Worm (Caenorhabditis elegans) whole organism, mixed stage, embryonic: Measurements from ENCODE around the gene rnp-7.

ENCODE experiments used
- M03D4.4 ChIP-seq: sonication (generic microtip); optimal IDR thresholded peaks from 2 replicates; lab custom pipeline; 2017; ENCODE audit warnings: mild to moderate bottlenecking, missing genetic modification characterization, missing compliant biosample characterization
- bed-3 ChIP-seq: fragments of 200-800 bp; sonication (Bioruptor generic); optimal IDR thresholded peaks from 3 replicates; lab custom pipeline; 2018; ENCODE audit warnings: mild to moderate bottlenecking, missing genetic modification characterization, moderate library complexity, missing compliant biosample characterization
- blmp-1 ChIP-seq: fragments of 150-350 bp; optimal IDR thresholded peaks from 2 replicates; lab custom pipeline; 2014; ENCODE audit warnings: missing biosample characterization, missing genetic modification characterization
- ceh-39 ChIP-seq: fragments of 150-350 bp; optimal IDR thresholded peaks from 2 replicates; lab custom pipeline; 2014; ENCODE audit warnings: missing biosample characterization, missing genetic modification characterization
- ceh-43 ChIP-seq: fragments of 200-800 bp; sonication (Bioruptor generic); optimal IDR thresholded peaks from 2 replicates; lab custom pipeline; 2018; ENCODE audit warnings: mild to moderate bottlenecking, missing genetic modification characterization, moderate library complexity, missing compliant biosample characterization
- ceh-83 ChIP-seq: fragments of 200-800 bp; sonication (Bioruptor generic); optimal IDR thresholded peaks from 2 replicates; lab custom pipeline; 2018; ENCODE audit warnings: mild to moderate bottlenecking, missing genetic modification characterization, missing compliant biosample characterization
- ces-1 ChIP-seq: fragments of 150-350 bp; optimal IDR thresholded peaks from 2 replicates; lab custom pipeline; 2014; ENCODE audit warnings: missing biosample characterization, missing genetic modification reagents, missing genetic modification characterization
- cnd-1 ChIP-seq: fragments of 200-800 bp; sonication (Bioruptor generic); optimal IDR thresholded peaks from 2 replicates; lab custom pipeline; 2018; ENCODE audit warnings: mild to moderate bottlenecking, missing genetic modification characterization, missing compliant biosample characterization
- drap-1 ChIP-seq: fragments of 200-800 bp; sonication (Bioruptor generic); optimal IDR thresholded peaks from 3 replicates; lab custom pipeline; 2018; ENCODE audit warnings: mild to moderate bottlenecking, missing genetic modification characterization, missing compliant biosample characterization
- elt-1 ChIP-seq: sonication (generic microtip); optimal IDR thresholded peaks from 2 replicates; lab custom pipeline; 2017; ENCODE audit warnings: missing genetic modification characterization, mild to moderate bottlenecking, missing compliant biosample characterization, antibody characterized with exemption, moderate library complexity, borderline replicate concordance; ENCODE audit not compliant: insufficient read depth
- ham-2 ChIP-seq: fragments of 200-800 bp; sonication (Bioruptor generic); optimal IDR thresholded peaks from 2 replicates; lab custom pipeline; 2018; ENCODE audit warnings: mild to moderate bottlenecking, missing genetic modification characterization, missing compliant biosample characterization
- hlh-1 ChIP-seq: fragments of 150-350 bp; optimal IDR thresholded peaks from 2 replicates; lab custom pipeline; 2014; ENCODE audit warnings: missing biosample characterization, missing genetic modification reagents, missing genetic modification characterization
- lin-13 ChIP-seq: fragments of 150-350 bp; optimal IDR thresholded peaks from 2 replicates; lab custom pipeline; 2014; ENCODE audit warnings: missing biosample characterization, missing genetic modification characterization
- lsy-2 ChIP-seq: fragments of 150-350 bp; optimal IDR thresholded peaks from 2 replicates; lab custom pipeline; 2014; ENCODE audit warnings: missing biosample characterization, missing genetic modification characterization
- mab-5 ChIP-seq: fragments of 150-350 bp; optimal IDR thresholded peaks from 2 replicates; lab custom pipeline; 2014; ENCODE audit warnings: missing biosample characterization, missing genetic modification characterization
- mep-1 ChIP-seq: fragments of 150-350 bp; optimal IDR thresholded peaks from 2 replicates; lab custom pipeline; 2017; ENCODE audit warnings: missing biosample characterization, missing genetic modification reagents, missing genetic modification characterization, inconsistent platforms
- mls-2 ChIP-seq: sonication (generic microtip); optimal IDR thresholded peaks from 2 replicates; lab custom pipeline; 2016; ENCODE audit warnings: mild to moderate bottlenecking, missing genetic modification characterization, moderate library complexity, missing compliant biosample characterization
- nhr-12 ChIP-seq: fragments of 150-350 bp; optimal IDR thresholded peaks from 2 replicates; lab custom pipeline; 2014; ENCODE audit warnings: missing biosample characterization, missing genetic modification characterization
- nhr-2 ChIP-seq: fragments of 150-350 bp; optimal IDR thresholded peaks from 2 replicates; lab custom pipeline; 2014; ENCODE audit warnings: missing biosample characterization, missing genetic modification characterization
- nhr-237 ChIP-seq: fragments of 150-350 bp; optimal IDR thresholded peaks from 2 replicates; lab custom pipeline; 2014; ENCODE audit warnings: missing biosample characterization, missing genetic modification characterization
- nhr-28 ChIP-seq: fragments of 150-350 bp; optimal IDR thresholded peaks from 2 replicates; lab custom pipeline; 2014; ENCODE audit warnings: missing biosample characterization, missing genetic modification characterization
- nhr-76 ChIP-seq: sonication (generic microtip); optimal IDR thresholded peaks from 2 replicates; lab custom pipeline; 2017; ENCODE audit warnings: missing biosample characterization, missing genetic modification characterization
- pha-4 ChIP-seq: fragments of 150-350 bp; optimal IDR thresholded peaks from 2 replicates; lab custom pipeline; 2018; ENCODE audit warnings: missing biosample characterization, missing genetic modification reagents, missing genetic modification characterization
- sem-2 ChIP-seq: fragments of 200-800 bp; sonication (Bioruptor generic); optimal IDR thresholded peaks from 2 replicates; lab custom pipeline; 2018; ENCODE audit warnings: mild to moderate bottlenecking, missing genetic modification characterization, missing compliant biosample characterization
- snpc-4 ChIP-seq: fragments of 150-350 bp; optimal IDR thresholded peaks from 2 replicates; lab custom pipeline; 2014; ENCODE audit warnings: missing biosample characterization, missing genetic modification characterization
- sptf-1 ChIP-seq: sonication (generic microtip); optimal IDR thresholded peaks from 2 replicates; lab custom pipeline; 2017; ENCODE audit warnings: mild to moderate bottlenecking, missing genetic modification characterization, moderate library complexity, missing compliant biosample characterization
- tbx-8 ChIP-seq: fragments of 200-800 bp; sonication (Bioruptor generic); optimal IDR thresholded peaks from 2 replicates; lab custom pipeline; 2018; ENCODE audit warnings: mild to moderate bottlenecking, missing genetic modification characterization, moderate library complexity, missing compliant biosample characterization
- unc-120 ChIP-seq: sonication (generic microtip); optimal IDR thresholded peaks from 2 replicates; lab custom pipeline; 2017; ENCODE audit warnings: missing genetic modification characterization, missing compliant biosample characterization; ENCODE audit not compliant: poor library complexity, severe bottlenecking
- unc-39 ChIP-seq: fragments of 150-350 bp; optimal IDR thresholded peaks from 2 replicates; lab custom pipeline; 2014; ENCODE audit warnings: missing biosample characterization, missing genetic modification characterization
- unc-62 ChIP-seq: fragments of 150-350 bp; optimal IDR thresholded peaks from 2 replicates; lab custom pipeline; 2014; ENCODE audit warnings: missing biosample characterization, missing genetic modification reagents, missing genetic modification characterization
- zip-8 ChIP-seq: fragments of 150-350 bp; optimal IDR thresholded peaks from 2 replicates; lab custom pipeline; 2014; ENCODE audit warnings: missing biosample characterization, missing genetic modification characterization
- ztf-11 ChIP-seq: fragments of 150-350 bp; optimal IDR thresholded peaks from 2 replicates; lab custom pipeline; 2014; ENCODE audit warnings: missing biosample characterization, missing genetic modification characterization

Gene rnp-7

ce11 chrIII:7197973-7198372 lies 37.0 kb upstream of the rnp-7 start, which contains the start of gene exos-9:
exos-9 (minus strand) TSS chrIII:7198073.
- no peak for TF ChIP-seq M03D4.4 (tag; lab: Kevin White, UChicago)
- no peak for TF ChIP-seq ces-1
- TF ChIP-seq hlh-1 (tag; lab: Kevin White, UChicago) = no peak
- TF ChIP-seq ham-2 (GFP tag; lab: Kevin White, UChicago) = no peak
- TF ChIP-seq drap-1 (GFP tag; lab: Kevin White, UChicago) = no peak
- no peak for TF ChIP-seq sem-2 (GFP tag; lab: Kevin White, UChicago)
- TF ChIP-seq ceh-83 (GFP tag; lab: Kevin White, UChicago) = no peak
- TF ChIP-seq nhr-2 (tag; lab: Kevin White, UChicago) = no peak
- no peak for TF ChIP-seq nhr-76
- no peak for TF ChIP-seq blmp-1 (tag; lab: Kevin White, UChicago)
- no peak for TF ChIP-seq mab-5 (tag; lab: Kevin White, UChicago)
- no peak for TF ChIP-seq tbx-8 (GFP tag; lab: Kevin White, UChicago)

- TF ChIP-seq nhr-28 (tag; lab: Kevin White, UChicago) (no peak), ztf-11 (no peak), nhr-76 (no peak), zip-8 (tag; lab: Kevin White, UChicago) (no peak), hlh-1 (tag; lab: Kevin White, UChicago) (no peak), mep-1 (tag; lab: Kevin White, UChicago) (no peak), nhr-12 (tag; lab: Kevin White, UChicago) (no peak), M03D4.4 (tag; lab: Kevin White, UChicago) (no peak), unc-39 (tag; lab: Kevin White, UChicago) (no peak), lin-13 (tag; lab: Kevin White, UChicago) (no peak), ham-2 (GFP tag; lab: Kevin White, UChicago) (no peak), cnd-1 (no peak), drap-1 (GFP tag; lab: Kevin White, UChicago) (no peak), snpc-4 (no peak), sem-2 (GFP tag; lab: Kevin White, UChicago) (no peak), ces-1 (no peak), sptf-1 (tag; lab: Kevin White, UChicago) (no peak)
Observed at ce11 chrIII:7195325-7195724, 34.4 kb upstream of the rnp-7 start, which contains the start of gene F37C12.18. F37C12.18 (minus strand) TSS chrIII:7195425.

- TF ChIP-seq blmp-1 (tag; lab: Kevin White, UChicago) (no peak), cnd-1 (no peak), nhr-12 (tag; lab: Kevin White, UChicago) (no peak), lsy-2 (tag; lab: Kevin White, UChicago) (no peak), ceh-43 (GFP tag; lab: Kevin White, UChicago) (no peak), lin-13 (tag; lab: Kevin White, UChicago) (no peak), unc-62 (GFP tag; lab: Kevin White, UChicago) (no peak), mls-2 (tag; lab: Kevin White, UChicago) (no peak)
Observed at ce11 chrIII:7192942-7193665, 32.1 kb upstream of the rnp-7 start, which contains the start of gene mec-14. mec-14 (minus strand) TSS chrIII:7192992.

ce11 chrIII:7189581-7190128 lies 28.7 kb upstream of the rnp-7 start, which contains the start of gene rps-21:
rps-21 (minus strand) TSS chrIII:7189631.
- TF ChIP-seq ceh-39 = peak; percentile 73
- TF ChIP-seq unc-39 (tag; lab: Kevin White, UChicago) = no peak
- TF ChIP-seq blmp-1 (tag; lab: Kevin White, UChicago) = no peak
- peak; percentile 85 for TF ChIP-seq nhr-237
- peak; percentile 16 for TF ChIP-seq lin-13 (tag; lab: Kevin White, UChicago)
- TF ChIP-seq cnd-1 = no peak
- TF ChIP-seq elt-1 = no peak
- no peak for TF ChIP-seq bed-3
- TF ChIP-seq nhr-2 (tag; lab: Kevin White, UChicago) = no peak
- TF ChIP-seq mep-1 (tag; lab: Kevin White, UChicago) = peak; percentile 87
- TF ChIP-seq ceh-43 (GFP tag; lab: Kevin White, UChicago) = no peak
- TF ChIP-seq lsy-2 (tag; lab: Kevin White, UChicago) = peak; percentile 82
- peak; percentile 26 for TF ChIP-seq sptf-1 (tag; lab: Kevin White, UChicago)
- TF ChIP-seq ces-1 = peak; percentile 92
- TF ChIP-seq pha-4 = peak; percentile 54
- TF ChIP-seq M03D4.4 (tag; lab: Kevin White, UChicago) = no peak
- TF ChIP-seq unc-62 (GFP tag; lab: Kevin White, UChicago) = peak; percentile 3
- TF ChIP-seq unc-120 = peak; percentile 6
- TF ChIP-seq mls-2 (tag; lab: Kevin White, UChicago) = no peak
- TF ChIP-seq tbx-8 (GFP tag; lab: Kevin White, UChicago) = no peak
